Worm (Caenorhabditis elegans) whole organism, young adult: Measurements from ENCODE around the gene W02D7.6.
A peak's percentile ranks its signal among the peaks of the same experiment; 100 is the strongest.

Experiments used
- B0019.2 ChIP-seq: fragments of 200-800 bp; sonication (Bioruptor generic); conservative IDR thresholded peaks from 2 replicates; pipeline ENCODE4 v1.3.6; 2022; ENCODE audit warnings: missing genetic modification reagents, missing genetic modification characterization, missing compliant biosample characterization
- B0261.1 ChIP-seq: sonication (generic microtip); optimal IDR thresholded peaks from 2 replicates; lab custom pipeline; 2016; ENCODE audit warnings: mild to moderate bottlenecking, missing genetic modification characterization, moderate library complexity, missing compliant biosample characterization
- B0336.3 ChIP-seq: fragments of 200-800 bp; sonication (Bioruptor generic); IDR thresholded peaks from 2 replicates; pipeline ENCODE4 v1.3.6; 2022; ENCODE audit warnings: missing genetic modification characterization, missing compliant biosample characterization
- F10E7.11 ChIP-seq: sonication (generic microtip); optimal IDR thresholded peaks from 2 replicates; lab custom pipeline; 2017; ENCODE audit warnings: mild to moderate bottlenecking, missing genetic modification characterization, moderate library complexity, missing compliant biosample characterization
- F57A8.1 ChIP-seq: fragments of 200-800 bp; sonication (Bioruptor generic); optimal IDR thresholded peaks from 2 replicates; lab custom pipeline; 2018; ENCODE audit warnings: mild to moderate bottlenecking, missing genetic modification characterization, moderate library complexity, missing compliant biosample characterization
- F57C9.4 ChIP-seq: sonication (generic microtip); optimal IDR thresholded peaks from 2 replicates; lab custom pipeline; 2017; ENCODE audit warnings: mild to moderate bottlenecking, missing genetic modification characterization, missing compliant biosample characterization
- K12H6.12 ChIP-seq: fragments of 200-800 bp; sonication (Bioruptor generic); optimal IDR thresholded peaks from 2 replicates; lab custom pipeline; 2018; ENCODE audit warnings: mild to moderate bottlenecking, missing genetic modification characterization, missing compliant biosample characterization
- T26A5.8 ChIP-seq: sonication (generic microtip); optimal IDR thresholded peaks from 2 replicates; lab custom pipeline; 2016; ENCODE audit warnings: missing genetic modification characterization, missing compliant biosample characterization
- Y67H2A.10 ChIP-seq: fragments of 200-800 bp; sonication (Bioruptor generic); conservative IDR thresholded peaks from 2 replicates; pipeline ENCODE4 v1.3.6; 2022; ENCODE audit warnings: missing genetic modification reagents, missing genetic modification characterization, missing compliant biosample characterization
- ZK185.1 ChIP-seq: sonication (generic microtip); optimal IDR thresholded peaks from 2 replicates; lab custom pipeline; 2016; ENCODE audit warnings: mild to moderate bottlenecking, missing genetic modification characterization, missing compliant biosample characterization; ENCODE audit not compliant: poor library complexity, severe bottlenecking
- ama-1 ChIP-seq, 3 experiments: fragments of 150-350 bp in 1 of 3; sonication (generic microtip) in 2 of 3; optimal IDR thresholded peaks; 2 replicates each; lab custom pipeline; 2014 to 2018; ENCODE audit warnings: missing biosample characterization in 2 of 3, missing genetic modification characterization in 2 of 3, missing genetic modification reagents in 2 of 3
- aptf-2 ChIP-seq: fragments of 200-800 bp; sonication (Bioruptor generic); conservative IDR thresholded peaks from 2 replicates; pipeline ENCODE4 v1.3.6; 2022; ENCODE audit warnings: missing genetic modification reagents, missing genetic modification characterization, missing compliant biosample characterization
- aptf-3 ChIP-seq: fragments of 200-800 bp; sonication (Bioruptor generic); IDR thresholded peaks from 2 replicates; pipeline ENCODE4 v1.3.6; 2022; ENCODE audit warnings: missing genetic modification characterization, missing compliant biosample characterization
- attf-6 ChIP-seq: fragments of 200-800 bp; sonication (Bioruptor generic); IDR thresholded peaks from 2 replicates; pipeline ENCODE4 v1.3.6; 2022; ENCODE audit warnings: missing genetic modification reagents, missing genetic modification characterization, missing compliant biosample characterization
- bed-1 ChIP-seq: fragments of 200-800 bp; sonication (Bioruptor generic); IDR thresholded peaks from 2 replicates; pipeline ENCODE4 v1.3.6; 2022; ENCODE audit warnings: missing genetic modification reagents, missing genetic modification characterization, missing compliant biosample characterization
- ceh-27 ChIP-seq: fragments of 200-800 bp; sonication (Bioruptor generic); optimal IDR thresholded peaks from 2 replicates; lab custom pipeline; 2018; ENCODE audit warnings: mild to moderate bottlenecking, missing genetic modification characterization, moderate library complexity, missing compliant biosample characterization
- ceh-40 ChIP-seq: fragments of 200-800 bp; sonication (Bioruptor generic); IDR thresholded peaks from 2 replicates; pipeline ENCODE4 v1.3.6; 2022; ENCODE audit warnings: missing genetic modification characterization, missing compliant biosample characterization
- ceh-79 ChIP-seq: sonication (generic microtip); optimal IDR thresholded peaks from 2 replicates; lab custom pipeline; 2017; ENCODE audit warnings: mild to moderate bottlenecking, missing genetic modification characterization, missing compliant biosample characterization
- ceh-91 ChIP-seq: fragments of 200-800 bp; sonication (Bioruptor generic); IDR thresholded peaks from 2 replicates; pipeline ENCODE4 v1.3.6; 2022; ENCODE audit warnings: missing genetic modification reagents, missing genetic modification characterization, missing compliant biosample characterization
- dox-1 ChIP-seq: fragments of 200-800 bp; sonication (Bioruptor generic); IDR thresholded peaks from 2 replicates; pipeline ENCODE4 v1.3.6; 2022; ENCODE audit warnings: missing genetic modification reagents, missing genetic modification characterization, missing compliant biosample characterization
- dpl-1 ChIP-seq: fragments of 150-350 bp; optimal IDR thresholded peaks from 2 replicates; lab custom pipeline; 2014; ENCODE audit warnings: missing biosample characterization, missing genetic modification reagents, missing genetic modification characterization
- ets-4 ChIP-seq: fragments of 200-800 bp; sonication (Bioruptor generic); optimal IDR thresholded peaks from 2 replicates; lab custom pipeline; 2018; ENCODE audit warnings: mild to moderate bottlenecking, missing genetic modification characterization, missing compliant biosample characterization
- hlh-12 ChIP-seq: sonication (generic microtip); optimal IDR thresholded peaks from 2 replicates; lab custom pipeline; 2016; ENCODE audit warnings: missing genetic modification characterization, missing compliant biosample characterization
- lag-1 ChIP-seq: fragments of 200-800 bp; sonication (Bioruptor generic); IDR thresholded peaks from 2 replicates; pipeline ENCODE4 v1.3.6; 2022; ENCODE audit warnings: missing genetic modification reagents, missing genetic modification characterization, missing compliant biosample characterization
- let-526 ChIP-seq: fragments of 200-800 bp; sonication (Bioruptor generic); IDR thresholded peaks from 2 replicates; pipeline ENCODE4 v1.3.6; 2022; ENCODE audit warnings: missing genetic modification reagents, missing genetic modification characterization, missing compliant biosample characterization
- lin-26 ChIP-seq: fragments of 200-800 bp; sonication (Bioruptor generic); IDR thresholded peaks from 2 replicates; pipeline ENCODE4 v1.3.6; 2022; ENCODE audit warnings: missing genetic modification reagents, missing genetic modification characterization, missing compliant biosample characterization
- lin-40 ChIP-seq: sonication (generic microtip); optimal IDR thresholded peaks from 2 replicates; lab custom pipeline; 2016; ENCODE audit warnings: missing genetic modification characterization, mild to moderate bottlenecking, missing compliant biosample characterization, missing genotype, missing genetic modification reagents
- lir-1 ChIP-seq: fragments of 200-800 bp; sonication (Bioruptor generic); conservative IDR thresholded peaks from 2 replicates; pipeline ENCODE4 v1.3.6; 2022; ENCODE audit warnings: missing genetic modification reagents, missing genetic modification characterization, missing compliant biosample characterization
- madf-6 ChIP-seq: fragments of 200-800 bp; sonication (Bioruptor generic); IDR thresholded peaks from 2 replicates; pipeline ENCODE4 v1.3.6; 2022; ENCODE audit warnings: missing genetic modification reagents, missing genetic modification characterization, missing compliant biosample characterization
- mel-28 ChIP-seq: sonication (generic microtip); optimal IDR thresholded peaks from 2 replicates; lab custom pipeline; 2016; ENCODE audit warnings: borderline replicate concordance, mild to moderate bottlenecking, missing genetic modification characterization, missing compliant biosample characterization
- nfya-1 ChIP-seq: sonication (generic microtip); optimal IDR thresholded peaks from 2 replicates; lab custom pipeline; 2017; ENCODE audit warnings: antibody characterized with exemption, missing compliant biosample characterization, missing genetic modification characterization, borderline replicate concordance; ENCODE audit not compliant: insufficient read depth
- nfyb-1 ChIP-seq: fragments of 200-800 bp; sonication (Bioruptor generic); IDR thresholded peaks from 2 replicates; pipeline ENCODE4 v1.3.6; 2022; ENCODE audit warnings: missing genetic modification reagents, missing genetic modification characterization, missing compliant biosample characterization
- nhr-27 ChIP-seq: fragments of 200-800 bp; sonication (Bioruptor generic); optimal IDR thresholded peaks from 2 replicates; lab custom pipeline; 2018; ENCODE audit warnings: mild to moderate bottlenecking, missing genetic modification characterization, moderate library complexity, missing compliant biosample characterization
- rcor-1 ChIP-seq: fragments of 200-800 bp; sonication (Bioruptor generic); IDR thresholded peaks from 2 replicates; pipeline ENCODE4 v1.3.6; 2022; ENCODE audit warnings: missing genetic modification reagents, missing genetic modification characterization, missing compliant biosample characterization
- rec-8 ChIP-seq, 2 experiments: sonication (generic microtip); optimal IDR thresholded peaks; 2 replicates each; lab custom pipeline; 2016; ENCODE audit warnings: mild to moderate bottlenecking in 2 of 2, missing genetic modification characterization in 2 of 2, missing genetic modification reagents in 2 of 2, missing genotype in 2 of 2, missing biosample characterization in 1 of 2, missing compliant biosample characterization in 1 of 2, moderate library complexity in 1 of 2
- snpc-1.3 ChIP-seq: sonication (generic microtip); optimal IDR thresholded peaks from 2 replicates; lab custom pipeline; 2017; ENCODE audit warnings: missing genetic modification characterization, mild to moderate bottlenecking, missing compliant biosample characterization, antibody characterized with exemption, moderate library complexity, missing genotype, missing genetic modification reagents; ENCODE audit not compliant: insufficient read depth
- snpc-4 ChIP-seq, 5 experiments: fragments of 150-350 bp in 1 of 5; sonication (generic microtip) in 4 of 5; optimal IDR thresholded peaks; 2 replicates each; lab custom pipeline; 2014 to 2018; ENCODE audit warnings: missing genetic modification characterization in 5 of 5, missing biosample characterization in 3 of 5, antibody characterized with exemption in 2 of 5, mild to moderate bottlenecking in 2 of 5, missing compliant biosample characterization in 2 of 5, missing genotype in 2 of 5, moderate library complexity in 2 of 5, missing genetic modification reagents in 1 of 5
- somi-1 ChIP-seq: fragments of 200-800 bp; sonication (Bioruptor generic); optimal IDR thresholded peaks from 2 replicates; lab custom pipeline; 2018; ENCODE audit warnings: mild to moderate bottlenecking, missing genetic modification characterization, missing compliant biosample characterization
- tbp1 ChIP-seq: fragments of 200-800 bp; sonication (Bioruptor generic); optimal IDR thresholded peaks from 2 replicates; lab custom pipeline; 2018; ENCODE audit warnings: mild to moderate bottlenecking, missing genetic modification characterization, missing compliant biosample characterization
- unc-62 ChIP-seq: fragments of 150-350 bp; optimal IDR thresholded peaks from 2 replicates; lab custom pipeline; 2014; ENCODE audit warnings: missing biosample characterization, missing genetic modification reagents, missing genetic modification characterization
- zfh-2 ChIP-seq: fragments of 200-800 bp; sonication (Bioruptor generic); conservative IDR thresholded peaks from 2 replicates; pipeline ENCODE4 v1.3.6; 2022; ENCODE audit warnings: missing genetic modification reagents, missing genetic modification characterization, missing compliant biosample characterization
- zim-3 ChIP-seq: sonication (generic microtip); optimal IDR thresholded peaks from 2 replicates; lab custom pipeline; 2017; ENCODE audit warnings: mild to moderate bottlenecking, missing genetic modification characterization, moderate library complexity, missing compliant biosample characterization
- ztf-18 ChIP-seq: sonication (generic microtip); optimal IDR thresholded peaks from 2 replicates; lab custom pipeline; 2016; ENCODE audit warnings: missing genotype, mild to moderate bottlenecking, missing genetic modification characterization, missing compliant biosample characterization
- ztf-22 ChIP-seq: fragments of 200-800 bp; sonication (Bioruptor generic); optimal IDR thresholded peaks from 2 replicates; lab custom pipeline; 2018; ENCODE audit warnings: mild to moderate bottlenecking, missing genetic modification characterization, moderate library complexity, missing compliant biosample characterization
- ztf-28 ChIP-seq: fragments of 200-800 bp; sonication (Bioruptor generic); IDR thresholded peaks from 2 replicates; pipeline ENCODE4 v1.3.6; 2022; ENCODE audit warnings: missing genetic modification reagents, missing genetic modification characterization, missing compliant biosample characterization
- ztf-3 ChIP-seq: fragments of 200-800 bp; sonication (Bioruptor generic); optimal IDR thresholded peaks from 2 replicates; lab custom pipeline; 2018; ENCODE audit warnings: mild to moderate bottlenecking, missing genetic modification characterization, missing compliant biosample characterization

Gene W02D7.6

ce11 chrV:8348959-8349389, 47.7 kb upstream of the W02D7.6 start (continued):
- TF ChIP-seq hlh-12 (tag; lab: Kevin White, UChicago): no peak
- peak; percentile 93 for TF ChIP-seq madf-6
- TF ChIP-seq ztf-28 (GFP tag; lab: Robert Waterston, UW): 0 out of 2 replicates have a peak, but pooled peaks have one; percentile 56
- no peak for TF ChIP-seq mel-28 (tag; lab: Kevin White, UChicago)
- TF ChIP-seq F57C9.4 (tag; lab: Kevin White, UChicago): no peak
- no peak for TF ChIP-seq bed-1 (GFP tag; lab: Robert Waterston, UW)
- peak; percentile 34 for TF ChIP-seq ets-4 (GFP tag; lab: Kevin White, UChicago)
- peak; percentile 92 for TF ChIP-seq nfyb-1 (GFP tag; lab: Robert Waterston, UW)
- TF ChIP-seq dox-1 (GFP tag; lab: Robert Waterston, UW): peak; percentile 96
- peak; percentile 55 for TF ChIP-seq F10E7.11 (tag; lab: Kevin White, UChicago)
- TF ChIP-seq ceh-91 (GFP tag; lab: Robert Waterston, UW): peak; percentile 47
- peak; percentile 10 for TF ChIP-seq dpl-1 (GFP tag; lab: Kevin White, UChicago)
- peak; percentile 88 for TF ChIP-seq ztf-18 (tag; lab: Kevin White, UChicago)
- TF ChIP-seq somi-1 (GFP tag; lab: Kevin White, UChicago): peak; percentile 17
- TF ChIP-seq lir-1 (GFP tag; lab: Robert Waterston, UW): 0 out of 2 replicates have a peak, but pooled peaks have one; percentile 10
- TF ChIP-seq ztf-3 (GFP tag; lab: Kevin White, UChicago): peak; percentile 15
- TF ChIP-seq F57A8.1 (GFP tag; lab: Kevin White, UChicago): no peak
- TF ChIP-seq ama-1 (optimal IDR thresholded peaks at IDR 0.05; lab: Kevin White, UChicago): peak; percentile 95
- TF ChIP-seq ama-1 (GFP tag; optimal IDR thresholded peaks at IDR 0.05; lab: Kevin White, UChicago): peak; percentile 30 to 43
- peak; percentile 84 for TF ChIP-seq tbp1
- peak in 1 of 2 experiments; percentile 78 for TF ChIP-seq rec-8 (tag; optimal IDR thresholded peaks at IDR 0.05; lab: Kevin White, UChicago)
- peak; percentile 96 for TF ChIP-seq B0336.3 (GFP tag; lab: Robert Waterston, UW)
- peak; percentile 42 for TF ChIP-seq B0261.1
- peak; percentile 61; the same call in 1 of the 2 replicates for TF ChIP-seq aptf-3 (GFP tag; lab: Robert Waterston, UW)
- TF ChIP-seq nhr-27 (tag; lab: Kevin White, UChicago): no peak
- TF ChIP-seq snpc-4 (GFP tag; optimal IDR thresholded peaks at IDR 0.05; lab: Kevin White, UChicago): peak; percentile 100
- TF ChIP-seq snpc-4 (tag; optimal IDR thresholded peaks at IDR 0.05; lab: Kevin White, UChicago): peak; percentile 99 to 100 (median 100)
- TF ChIP-seq ceh-79: no peak
- no peak for TF ChIP-seq ceh-40 (GFP tag; lab: Robert Waterston, UW)
- TF ChIP-seq attf-6: peak; percentile 95; the same call in 1 of the 2 replicates
- TF ChIP-seq lag-1 (GFP tag; lab: Robert Waterston, UW): no peak
- TF ChIP-seq unc-62 (GFP tag; lab: Kevin White, UChicago): no peak
- no peak for TF ChIP-seq ztf-22 (GFP tag; lab: Kevin White, UChicago)
- TF ChIP-seq B0019.2 (GFP tag; lab: Robert Waterston, UW): 0 out of 2 replicates have a peak, but pooled peaks have one; percentile 49
- TF ChIP-seq lin-40: peak; percentile 81
- peak; percentile 98 for TF ChIP-seq snpc-1.3 (tag; lab: Kevin White, UChicago)
- no peak for TF ChIP-seq nfya-1 (tag; lab: Kevin White, UChicago)
- TF ChIP-seq lin-26 (GFP tag; lab: Robert Waterston, UW): peak; percentile 54
- TF ChIP-seq aptf-2 (GFP tag; lab: Robert Waterston, UW): peak; percentile 92
- TF ChIP-seq K12H6.12 (tag; lab: Kevin White, UChicago): peak; percentile 28
- TF ChIP-seq ZK185.1 (tag; lab: Kevin White, UChicago): peak; percentile 70
- TF ChIP-seq let-526 (GFP tag; lab: Robert Waterston, UW): 0 out of 2 replicates have a peak, but pooled peaks have one; percentile 12
- TF ChIP-seq zim-3 (tag; lab: Kevin White, UChicago): peak; percentile 0
- peak; percentile 67 for TF ChIP-seq ceh-27 (GFP tag; lab: Kevin White, UChicago)
- peak; percentile 95 for TF ChIP-seq rcor-1
- no peak for TF ChIP-seq Y67H2A.10 (GFP tag; lab: Robert Waterston, UW)
- TF ChIP-seq T26A5.8 (tag; lab: Kevin White, UChicago): no peak
- no peak for TF ChIP-seq zfh-2 (GFP tag; lab: Robert Waterston, UW)
